Worm (Caenorhabditis elegans) whole organism, late embryonic: ENCODE data around the gene parn-1.

Experiments
- C08G9.2 ChIP-seq: sonication (generic microtip); optimal IDR thresholded peaks from 2 replicates; lab custom pipeline; 2016; ENCODE audit warnings: mild to moderate bottlenecking, missing genetic modification characterization, moderate library complexity, missing compliant biosample characterization
- C38D4.7 ChIP-seq: fragments of 200-800 bp; sonication (Bioruptor generic); optimal IDR thresholded peaks from 2 replicates; lab custom pipeline; 2018; ENCODE audit warnings: mild to moderate bottlenecking, missing genetic modification characterization, moderate library complexity, missing compliant biosample characterization
- K02D7.2 ChIP-seq: sonication (generic microtip); optimal IDR thresholded peaks from 2 replicates; lab custom pipeline; 2017; ENCODE audit warnings: mild to moderate bottlenecking, missing genetic modification characterization, missing compliant biosample characterization
- K09A11.1 ChIP-seq: sonication (generic microtip); optimal IDR thresholded peaks from 2 replicates; lab custom pipeline; 2017; ENCODE audit warnings: antibody characterized with exemption, mild to moderate bottlenecking, missing genetic modification characterization, missing compliant biosample characterization; ENCODE audit not compliant: insufficient read depth
- T23F11.4 ChIP-seq: fragments of 200-800 bp; sonication (Bioruptor generic); optimal IDR thresholded peaks from 2 replicates; lab custom pipeline; 2018; ENCODE audit warnings: mild to moderate bottlenecking, missing genetic modification characterization, missing compliant biosample characterization
- ahr-1 ChIP-seq: sonication (generic microtip); optimal IDR thresholded peaks from 2 replicates; lab custom pipeline; 2016; ENCODE audit warnings: missing genetic modification characterization, missing compliant biosample characterization
- ceh-18 ChIP-seq: sonication (generic microtip); optimal IDR thresholded peaks from 2 replicates; lab custom pipeline; 2016; ENCODE audit warnings: missing genetic modification characterization, missing compliant biosample characterization
- ceh-2 ChIP-seq: sonication (generic microtip); optimal IDR thresholded peaks from 2 replicates; lab custom pipeline; 2016; ENCODE audit warnings: missing genotype, missing genetic modification characterization, missing compliant biosample characterization
- ceh-22 ChIP-seq: sonication (generic microtip); optimal IDR thresholded peaks from 2 replicates; lab custom pipeline; 2017; ENCODE audit warnings: missing biosample characterization, missing genetic modification characterization
- ceh-30 ChIP-seq: fragments of 150-350 bp; optimal IDR thresholded peaks from 2 replicates; lab custom pipeline; 2014; ENCODE audit warnings: missing biosample characterization, missing genetic modification characterization
- ceh-31 ChIP-seq: sonication (generic microtip); optimal IDR thresholded peaks from 2 replicates; lab custom pipeline; 2016; ENCODE audit warnings: missing genetic modification characterization, missing compliant biosample characterization
- ceh-9 ChIP-seq: sonication (generic microtip); optimal IDR thresholded peaks from 2 replicates; lab custom pipeline; 2016; ENCODE audit warnings: mild to moderate bottlenecking, missing genetic modification characterization, inconsistent platforms, missing compliant biosample characterization
- che-1 ChIP-seq: sonication (generic microtip); optimal IDR thresholded peaks from 2 replicates; lab custom pipeline; 2016; ENCODE audit warnings: mild to moderate bottlenecking, missing genetic modification characterization, missing compliant biosample characterization
- elt-2 ChIP-seq: sonication (generic microtip); optimal IDR thresholded peaks from 2 replicates; lab custom pipeline; 2016; ENCODE audit warnings: missing genetic modification reagents, missing genetic modification characterization, missing compliant biosample characterization
- ets-4 ChIP-seq: sonication (generic microtip); optimal IDR thresholded peaks from 2 replicates; lab custom pipeline; 2016; ENCODE audit warnings: missing genetic modification characterization, missing compliant biosample characterization
- eyg-1 ChIP-seq: sonication (generic microtip); optimal IDR thresholded peaks from 2 replicates; lab custom pipeline; 2016; ENCODE audit warnings: missing genotype, missing genetic modification characterization, missing compliant biosample characterization
- fkh-6 ChIP-seq: sonication (generic microtip); optimal IDR thresholded peaks from 2 replicates; lab custom pipeline; 2016; ENCODE audit warnings: missing genetic modification characterization, missing compliant biosample characterization
- gmeb-2 ChIP-seq: sonication (generic microtip); optimal IDR thresholded peaks from 2 replicates; lab custom pipeline; 2016; ENCODE audit warnings: missing genetic modification characterization, inconsistent platforms, missing compliant biosample characterization
- hlh-30 ChIP-seq: sonication (generic microtip); optimal IDR thresholded peaks from 2 replicates; lab custom pipeline; 2017; ENCODE audit warnings: antibody characterized with exemption, missing genetic modification characterization, missing compliant biosample characterization; ENCODE audit not compliant: insufficient read depth
- hlh-6 ChIP-seq: sonication (generic microtip); optimal IDR thresholded peaks from 2 replicates; lab custom pipeline; 2016; ENCODE audit warnings: missing genotype, missing genetic modification characterization, missing compliant biosample characterization
- hlh-8 ChIP-seq: sonication (generic microtip); optimal IDR thresholded peaks from 2 replicates; lab custom pipeline; 2016; ENCODE audit warnings: missing genotype, missing genetic modification characterization, missing compliant biosample characterization
- lim-6 ChIP-seq: sonication (generic microtip); optimal IDR thresholded peaks from 2 replicates; lab custom pipeline; 2016; ENCODE audit warnings: missing genetic modification characterization, missing compliant biosample characterization
- madf-2 ChIP-seq: sonication (generic microtip); optimal IDR thresholded peaks from 2 replicates; lab custom pipeline; 2017; ENCODE audit warnings: missing genetic modification characterization, missing compliant biosample characterization
- mec-3 ChIP-seq: sonication (generic microtip); optimal IDR thresholded peaks from 2 replicates; lab custom pipeline; 2016; ENCODE audit warnings: borderline replicate concordance, missing genetic modification characterization, missing compliant biosample characterization
- nfya-1 ChIP-seq: sonication (generic microtip); optimal IDR thresholded peaks from 2 replicates; lab custom pipeline; 2017; ENCODE audit warnings: missing genetic modification characterization, mild to moderate bottlenecking, missing compliant biosample characterization, antibody characterized with exemption, moderate library complexity
- nhr-11 ChIP-seq: fragments of 150-350 bp; optimal IDR thresholded peaks from 2 replicates; lab custom pipeline; 2014; ENCODE audit warnings: missing biosample characterization, missing genetic modification characterization
- nhr-232 ChIP-seq: sonication (generic microtip); optimal IDR thresholded peaks from 2 replicates; lab custom pipeline; 2016; ENCODE audit warnings: missing genetic modification characterization, missing compliant biosample characterization
- odd-2 ChIP-seq: sonication (generic microtip); optimal IDR thresholded peaks from 2 replicates; lab custom pipeline; 2017; ENCODE audit warnings: antibody characterized with exemption, mild to moderate bottlenecking, missing genetic modification characterization, missing compliant biosample characterization
- pag-3 ChIP-seq: sonication (generic microtip); optimal IDR thresholded peaks from 2 replicates; lab custom pipeline; 2016; ENCODE audit warnings: missing compliant biosample characterization, missing genetic modification characterization, borderline replicate concordance
- pat-9 ChIP-seq: fragments of 200-800 bp; sonication (Bioruptor generic); optimal IDR thresholded peaks from 2 replicates; lab custom pipeline; 2018; ENCODE audit warnings: mild to moderate bottlenecking, missing genetic modification characterization, moderate library complexity, missing compliant biosample characterization
- pax-1 ChIP-seq: fragments of 150-350 bp; optimal IDR thresholded peaks from 2 replicates; lab custom pipeline; 2014; ENCODE audit warnings: missing biosample characterization, missing genetic modification characterization
- pha-2 ChIP-seq: sonication (generic microtip); optimal IDR thresholded peaks from 2 replicates; lab custom pipeline; 2017; ENCODE audit warnings: mild to moderate bottlenecking, missing genetic modification characterization, missing compliant biosample characterization
- pha-4 ChIP-seq: fragments of 150-350 bp; optimal IDR thresholded peaks from 2 replicates; lab custom pipeline; 2018; ENCODE audit warnings: missing biosample characterization, missing genetic modification reagents, missing genetic modification characterization
- pqm-1 ChIP-seq: sonication (generic microtip); optimal IDR thresholded peaks from 2 replicates; lab custom pipeline; 2016; ENCODE audit warnings: missing genetic modification characterization, missing compliant biosample characterization
- rnt-1 ChIP-seq: sonication (generic microtip); optimal IDR thresholded peaks from 2 replicates; lab custom pipeline; 2016; ENCODE audit warnings: missing genetic modification characterization, missing compliant biosample characterization
- tbx-2 ChIP-seq: sonication (generic microtip); optimal IDR thresholded peaks from 2 replicates; lab custom pipeline; 2016; ENCODE audit warnings: missing genetic modification characterization, missing compliant biosample characterization
- tbx-7 ChIP-seq: sonication (generic microtip); optimal IDR thresholded peaks from 2 replicates; lab custom pipeline; 2016; ENCODE audit warnings: missing genotype, missing genetic modification characterization, missing compliant biosample characterization
- unc-3 ChIP-seq, 2 experiments: fragments of 200-800 bp in 1 of 2; sonication (Bioruptor generic) in 1 of 2; sonication (generic microtip) in 1 of 2; conservative IDR thresholded peaks in 1 of 2; optimal IDR thresholded peaks in 1 of 2; 2 replicates each; pipeline versions ENCODE4 v1.3.6 to Lab custom; 2016 to 2022; ENCODE audit warnings: missing compliant biosample characterization in 2 of 2, missing genetic modification characterization in 2 of 2, missing genetic modification reagents in 1 of 2
- unc-42 ChIP-seq: sonication (generic microtip); optimal IDR thresholded peaks from 2 replicates; lab custom pipeline; 2016; ENCODE audit warnings: missing genotype, missing genetic modification characterization, missing compliant biosample characterization
- zip-5 ChIP-seq: sonication (generic microtip); optimal IDR thresholded peaks from 2 replicates; lab custom pipeline; 2016; ENCODE audit warnings: missing genetic modification characterization, missing compliant biosample characterization
- ztf-16 ChIP-seq: sonication (generic microtip); optimal IDR thresholded peaks from 2 replicates; lab custom pipeline; 2017; ENCODE audit warnings: missing genetic modification characterization, missing compliant biosample characterization

Gene parn-1

DNA sequence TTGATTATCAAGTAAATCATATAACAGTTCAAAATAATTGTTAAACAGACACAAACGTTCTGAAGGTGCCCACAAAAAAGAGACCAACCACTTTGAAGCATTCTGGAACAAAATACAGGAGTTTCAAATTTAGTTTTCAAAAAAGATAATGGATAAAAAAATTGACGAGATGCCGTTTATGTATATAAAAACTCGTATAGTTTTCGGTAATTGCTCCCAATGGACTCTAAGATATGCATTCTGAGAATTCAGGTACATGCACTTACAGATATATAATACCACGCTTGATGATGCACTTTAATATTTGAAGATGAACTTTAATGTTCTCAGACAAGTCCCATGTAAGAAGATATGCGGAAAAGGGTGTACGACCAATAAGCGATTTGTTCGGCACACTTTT, 23.6 kb upstream of the parn-1 start, which contains the start of gene str-181:
str-181 (minus strand) TSS at position 101 of the 400 bp plus-strand sequence.
- no peak for TF ChIP-seq T23F11.4 (GFP tag; lab: Kevin White, UChicago)
- TF ChIP-seq ceh-18 (tag; lab: Kevin White, UChicago), result no peak
- TF ChIP-seq K09A11.1 (tag; lab: Kevin White, UChicago), result no peak
- TF ChIP-seq pax-1, result no peak
- no peak for TF ChIP-seq madf-2 (tag; lab: Kevin White, UChicago)
- no peak for TF ChIP-seq K02D7.2 (tag; lab: Kevin White, UChicago)
- no peak for TF ChIP-seq odd-2 (tag; lab: Kevin White, UChicago)
- TF ChIP-seq lim-6 (tag; lab: Kevin White, UChicago), result no peak
- no peak for TF ChIP-seq ets-4 (tag; lab: Kevin White, UChicago)
- TF ChIP-seq nhr-11 (tag; lab: Kevin White, UChicago), result no peak
- no peak for TF ChIP-seq ahr-1 (tag; lab: Kevin White, UChicago)
- no peak for TF ChIP-seq ztf-16 (tag; lab: Kevin White, UChicago)
- no peak for TF ChIP-seq pag-3
- TF ChIP-seq nfya-1 (tag; lab: Kevin White, UChicago), result no peak
- no peak for TF ChIP-seq hlh-8 (tag; lab: Kevin White, UChicago)
- no peak for TF ChIP-seq gmeb-2 (tag; lab: Kevin White, UChicago)
- TF ChIP-seq eyg-1, result no peak
- no peak for TF ChIP-seq tbx-7 (tag; lab: Kevin White, UChicago)

DNA sequence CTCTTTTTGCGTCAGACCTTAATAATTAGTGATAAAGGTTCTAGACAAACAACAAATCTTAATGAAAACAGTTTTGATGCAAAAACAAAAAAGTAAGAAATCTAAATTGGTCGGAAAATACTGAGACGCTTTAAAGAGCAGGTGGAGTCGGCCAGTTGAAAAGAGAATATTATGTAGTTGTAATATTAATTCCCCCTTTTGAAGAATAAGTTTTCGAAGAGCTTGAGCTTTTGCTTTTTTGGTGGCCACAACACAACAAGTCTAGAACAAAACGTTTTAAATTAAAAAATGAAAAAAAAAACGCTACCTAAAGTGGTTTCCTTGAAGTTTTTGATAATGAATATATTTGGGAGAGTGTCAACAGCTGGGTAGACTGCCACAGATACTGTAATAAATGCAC, 21.4 kb upstream of the parn-1 start, which contains the start of gene str-178:
str-178 (minus strand) TSS at position 101 of the 400 bp plus-strand sequence.
- no peak for TF ChIP-seq ceh-18 (tag; lab: Kevin White, UChicago)
- TF ChIP-seq ceh-2 (tag; lab: Kevin White, UChicago), result no peak
- no peak for TF ChIP-seq che-1 (tag; lab: Kevin White, UChicago)
- no peak for TF ChIP-seq C38D4.7 (GFP tag; lab: Kevin White, UChicago)
- no peak for TF ChIP-seq zip-5 (tag; lab: Kevin White, UChicago)
- TF ChIP-seq tbx-2, result no peak
- no peak for TF ChIP-seq hlh-6 (tag; lab: Kevin White, UChicago)
- no peak for TF ChIP-seq fkh-6
- no peak for TF ChIP-seq C08G9.2 (tag; lab: Kevin White, UChicago)
- TF ChIP-seq pha-4 (tag; lab: Kevin White, UChicago), result no peak
- TF ChIP-seq mec-3, result no peak
- no peak for TF ChIP-seq madf-2 (tag; lab: Kevin White, UChicago)
- no peak for TF ChIP-seq elt-2 (tag; lab: Kevin White, UChicago)
- no peak for TF ChIP-seq ceh-30 (tag; lab: Kevin White, UChicago)
- TF ChIP-seq ceh-9 (tag; lab: Kevin White, UChicago), result no peak
- no peak for TF ChIP-seq ztf-16 (tag; lab: Kevin White, UChicago)

DNA sequence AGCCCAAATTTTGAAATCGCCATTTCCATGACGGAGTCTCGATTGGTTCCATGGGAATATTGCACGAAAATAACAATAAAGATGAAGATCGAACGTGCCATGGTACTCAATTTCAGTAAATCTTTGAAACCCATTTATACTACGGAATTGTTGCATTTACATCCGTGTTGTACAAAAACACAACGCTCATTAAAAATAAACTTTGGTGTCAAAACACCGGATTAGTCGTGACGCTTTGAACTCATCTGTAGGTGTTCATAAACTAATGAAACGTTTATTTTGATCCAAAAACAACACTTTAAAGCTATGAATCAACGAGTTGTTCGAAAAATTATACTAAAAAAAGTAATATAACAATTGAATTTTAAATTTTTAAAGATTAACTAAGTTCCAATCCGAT, 19.1 kb upstream of the parn-1 start, which contains the start of gene R11D1.4:
R11D1.4 (minus strand) TSS at position 101 of the 400 bp plus-strand sequence.
- TF ChIP-seq pha-2 (no peak), ahr-1 (tag; lab: Kevin White, UChicago) (no peak), rnt-1 (tag; lab: Kevin White, UChicago) (no peak), pqm-1 (no peak), unc-3 (GFP tag; conservative IDR thresholded peaks at IDR 0.05; lab: Robert Waterston, UW) (no peak), unc-3 (tag; optimal IDR thresholded peaks at IDR 0.05; lab: Kevin White, UChicago) (no peak), ceh-22 (tag; lab: Kevin White, UChicago) (no peak), pat-9 (tag; lab: Kevin White, UChicago) (no peak), nhr-232 (no peak), hlh-30 (tag; lab: Kevin White, UChicago) (no peak), C38D4.7 (GFP tag; lab: Kevin White, UChicago) (no peak), ceh-31 (tag; lab: Kevin White, UChicago) (no peak), madf-2 (tag; lab: Kevin White, UChicago) (no peak), unc-42 (tag; lab: Kevin White, UChicago) (no peak)
